Worm (Caenorhabditis elegans): ENCODE results near the gene exos-2.

The exos-2 gene

ce11 chrIV:6415149-6415548 is at the start of gene exos-2:
exos-2 (plus strand) TSS chrIV:6415478.
- TF ChIP-seq lin-32 (GFP tag; optimal IDR thresholded peaks at IDR 0.05): no peak
- TF ChIP-seq mab-5 (tag; optimal IDR thresholded peaks at IDR 0.05): no peak
- TF ChIP-seq ceh-43 (GFP tag; optimal IDR thresholded peaks at IDR 0.05): no peak
- TF ChIP-seq cnd-1 (tag; optimal IDR thresholded peaks at IDR 0.05): no peak
- peak; percentile 60 for TF ChIP-seq lsy-2 (tag; optimal IDR thresholded peaks at IDR 0.05)
- TF ChIP-seq unc-120 (tag; optimal IDR thresholded peaks at IDR 0.05; ENCODE audit: poor library complexity, severe bottlenecking): no peak
- TF ChIP-seq elt-1 (tag; optimal IDR thresholded peaks at IDR 0.05; ENCODE audit: borderline replicate concordance, insufficient read depth): no peak
- TF ChIP-seq nhr-2 (tag; optimal IDR thresholded peaks at IDR 0.05): no peak
- TF ChIP-seq ztf-11 (tag; optimal IDR thresholded peaks at IDR 0.05): no peak
- no peak for TF ChIP-seq nhr-76 (tag; optimal IDR thresholded peaks at IDR 0.05)
- TF ChIP-seq unc-39 (tag; optimal IDR thresholded peaks at IDR 0.05): no peak
- TF ChIP-seq pha-4 (tag; optimal IDR thresholded peaks at IDR 0.05): no peak
- peak; percentile 80 for TF ChIP-seq ces-1 (GFP tag; optimal IDR thresholded peaks at IDR 0.05)
- TF ChIP-seq blmp-1 (tag; optimal IDR thresholded peaks at IDR 0.05): no peak
- no peak for TF ChIP-seq zip-8 (tag; optimal IDR thresholded peaks at IDR 0.05)
- peak; percentile 0 for TF ChIP-seq nhr-237 (tag; optimal IDR thresholded peaks at IDR 0.05)
- TF ChIP-seq mep-1 (tag; optimal IDR thresholded peaks at IDR 0.05): peak; percentile 16
- TF ChIP-seq ceh-39 (tag; optimal IDR thresholded peaks at IDR 0.05): no peak
- TF ChIP-seq sem-2 (GFP tag; optimal IDR thresholded peaks at IDR 0.05): no peak
- TF ChIP-seq nhr-28 (tag; optimal IDR thresholded peaks at IDR 0.05): no peak
- no peak for TF ChIP-seq elt-3 (tag; optimal IDR thresholded peaks at IDR 0.05)
- TF ChIP-seq hlh-1 (tag; optimal IDR thresholded peaks at IDR 0.05): peak; percentile 35
- TF ChIP-seq snpc-4 (tag; optimal IDR thresholded peaks at IDR 0.05): no peak
- TF ChIP-seq unc-62 (GFP tag; optimal IDR thresholded peaks at IDR 0.05): no peak
- no peak for TF ChIP-seq ceh-83 (GFP tag; optimal IDR thresholded peaks at IDR 0.05)
- TF ChIP-seq flh-1 (GFP tag; optimal IDR thresholded peaks at IDR 0.05): no peak
- no peak for TF ChIP-seq M03D4.4 (tag; optimal IDR thresholded peaks at IDR 0.05)
- TF ChIP-seq ham-2 (GFP tag; optimal IDR thresholded peaks at IDR 0.05): no peak
- TF ChIP-seq lin-13 (tag; optimal IDR thresholded peaks at IDR 0.05): no peak
- TF ChIP-seq sptf-1 (tag; optimal IDR thresholded peaks at IDR 0.05): no peak
- TF ChIP-seq drap-1 (GFP tag; optimal IDR thresholded peaks at IDR 0.05): no peak
- TF ChIP-seq nhr-12 (tag; optimal IDR thresholded peaks at IDR 0.05): no peak
- TF ChIP-seq mls-2 (tag; optimal IDR thresholded peaks at IDR 0.05): no peak

ce11 chrIV:6366032-6366431 is 49.2 kb upstream of the exos-2 start:
- no peak for TF ChIP-seq drap-1 (GFP tag; optimal IDR thresholded peaks at IDR 0.05)
- TF ChIP-seq ces-1 (GFP tag; optimal IDR thresholded peaks at IDR 0.05): peak; percentile 92
- TF ChIP-seq cnd-1 (tag; optimal IDR thresholded peaks at IDR 0.05): no peak

- TF ChIP-seq ceh-43 (GFP tag; optimal IDR thresholded peaks at IDR 0.05) (no peak), tbx-8 (GFP tag; optimal IDR thresholded peaks at IDR 0.05) (no peak), lin-32 (GFP tag; optimal IDR thresholded peaks at IDR 0.05) (no peak), unc-120 (tag; optimal IDR thresholded peaks at IDR 0.05; ENCODE audit: poor library complexity, severe bottlenecking) (no peak), elt-3 (tag; optimal IDR thresholded peaks at IDR 0.05) (no peak), pha-4 (tag; optimal IDR thresholded peaks at IDR 0.05) (no peak), ceh-39 (tag; optimal IDR thresholded peaks at IDR 0.05) (no peak), M03D4.4 (tag; optimal IDR thresholded peaks at IDR 0.05) (no peak), lsy-2 (tag; optimal IDR thresholded peaks at IDR 0.05) (no peak), sem-2 (GFP tag; optimal IDR thresholded peaks at IDR 0.05) (no peak), zip-8 (tag; optimal IDR thresholded peaks at IDR 0.05) (no peak), mls-2 (tag; optimal IDR thresholded peaks at IDR 0.05) (no peak), ceh-83 (GFP tag; optimal IDR thresholded peaks at IDR 0.05) (no peak), hlh-1 (tag; optimal IDR thresholded peaks at IDR 0.05) (no peak), cnd-1 (tag; optimal IDR thresholded peaks at IDR 0.05) (no peak), ztf-11 (tag; optimal IDR thresholded peaks at IDR 0.05) (no peak), mep-1 (tag; optimal IDR thresholded peaks at IDR 0.05) (no peak), blmp-1 (tag; optimal IDR thresholded peaks at IDR 0.05) (no peak)
These were observed 45.8 kb upstream of the exos-2 start for ce11 chrIV:6369489-6369888.

DNA sequence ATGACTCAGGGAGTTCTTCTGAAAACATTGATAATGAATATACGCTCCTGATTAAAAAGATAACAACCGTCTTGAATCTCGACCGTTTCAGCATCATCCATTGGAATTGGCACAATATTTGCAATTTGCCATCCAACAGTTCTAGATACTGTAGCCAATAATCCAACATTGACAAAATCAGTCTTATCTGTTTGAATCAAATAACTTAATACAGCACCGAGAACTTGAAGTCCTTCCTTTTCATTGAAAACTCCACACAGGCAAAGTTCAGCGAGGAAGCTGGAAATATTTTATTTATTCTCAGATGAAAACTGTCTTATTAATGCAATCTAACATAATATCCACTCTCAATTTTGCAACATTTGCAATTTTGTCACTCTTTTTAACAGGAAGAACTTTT is 43.0 kb upstream of the exos-2 start:
- TF ChIP-seq ztf-11 (tag; optimal IDR thresholded peaks at IDR 0.05): no peak
- TF ChIP-seq sptf-1 (tag; optimal IDR thresholded peaks at IDR 0.05): no peak
- TF ChIP-seq flh-1 (GFP tag; optimal IDR thresholded peaks at IDR 0.05): no peak
- TF ChIP-seq nhr-237 (tag; optimal IDR thresholded peaks at IDR 0.05): no peak
- no peak for TF ChIP-seq sem-2 (GFP tag; optimal IDR thresholded peaks at IDR 0.05)
- no peak for TF ChIP-seq cnd-1 (tag; optimal IDR thresholded peaks at IDR 0.05)
- TF ChIP-seq hlh-1 (tag; optimal IDR thresholded peaks at IDR 0.05): no peak
- no peak for TF ChIP-seq ceh-83 (GFP tag; optimal IDR thresholded peaks at IDR 0.05)
- no peak for TF ChIP-seq elt-3 (tag; optimal IDR thresholded peaks at IDR 0.05)
- no peak for TF ChIP-seq blmp-1 (tag; optimal IDR thresholded peaks at IDR 0.05)
- TF ChIP-seq snpc-4 (tag; optimal IDR thresholded peaks at IDR 0.05): no peak
- no peak for TF ChIP-seq ceh-39 (tag; optimal IDR thresholded peaks at IDR 0.05)
- TF ChIP-seq lin-32 (GFP tag; optimal IDR thresholded peaks at IDR 0.05): no peak
- TF ChIP-seq tbx-8 (GFP tag; optimal IDR thresholded peaks at IDR 0.05): no peak
- TF ChIP-seq nhr-12 (tag; optimal IDR thresholded peaks at IDR 0.05): no peak
- no peak for TF ChIP-seq lsy-2 (tag; optimal IDR thresholded peaks at IDR 0.05)
